Worm (Caenorhabditis elegans) whole organism, L4/young adult: ENCODE results near the gene C49C3.20.

Source experiments
- W03F9.2 ChIP-seq: fragments of 150-350 bp; optimal IDR thresholded peaks from 2 replicates; lab custom pipeline; 2014; ENCODE audit warnings: missing biosample characterization, missing genetic modification characterization
- dao-5 ChIP-seq: sonication (generic microtip); optimal IDR thresholded peaks from 2 replicates; lab custom pipeline; 2016; ENCODE audit warnings: missing genotype, missing genetic modification characterization, moderate library complexity, missing compliant biosample characterization
- him-1 ChIP-seq: sonication (generic microtip); optimal IDR thresholded peaks from 2 replicates; lab custom pipeline; 2016; ENCODE audit warnings: missing genotype, missing genetic modification reagents, missing genetic modification characterization, missing compliant biosample characterization

DNA sequence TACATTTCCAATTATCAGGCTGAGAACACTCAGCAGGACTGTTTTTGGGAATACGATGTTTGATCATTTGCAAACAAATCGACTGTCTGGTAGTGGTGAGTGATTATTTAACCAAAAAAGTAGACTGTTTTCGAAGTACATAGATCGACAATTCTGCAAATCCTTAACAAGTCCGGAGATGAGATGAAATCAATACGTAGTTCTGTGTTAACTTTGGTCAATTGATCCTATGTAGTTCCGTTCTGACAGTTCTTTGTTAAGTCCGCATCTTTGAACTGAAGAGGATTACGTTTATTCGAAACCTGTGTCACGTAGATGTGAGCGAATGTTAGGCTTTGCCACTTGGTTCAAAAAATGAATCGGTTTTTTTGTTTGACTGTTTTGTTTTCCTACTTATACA is 35.3 kb upstream of the C49C3.20 start, which contains the start of gene clec-199:
- TF ChIP-seq W03F9.2 (tag; lab: Kevin White, UChicago) (no peak), him-1 (tag; lab: Kevin White, UChicago) (no peak), dao-5 (tag; lab: Kevin White, UChicago) (no peak)
